Worm (Caenorhabditis elegans) whole organism, late embryonic: ENCODE measurements around the gene F49E8.7.

Source experiments
- C38D4.7 ChIP-seq: fragments of 200-800 bp; sonication (Bioruptor generic); optimal IDR thresholded peaks from 2 replicates; lab custom pipeline; 2018; ENCODE audit warnings: mild to moderate bottlenecking, missing genetic modification characterization, moderate library complexity, missing compliant biosample characterization
- K02D7.2 ChIP-seq: sonication (generic microtip); optimal IDR thresholded peaks from 2 replicates; lab custom pipeline; 2017; ENCODE audit warnings: mild to moderate bottlenecking, missing genetic modification characterization, missing compliant biosample characterization
- Y22D7AL.16 ChIP-seq: sonication (generic microtip); optimal IDR thresholded peaks from 2 replicates; lab custom pipeline; 2016; ENCODE audit warnings: missing genetic modification characterization, missing compliant biosample characterization
- ama-1 ChIP-seq: fragments of 150-350 bp; optimal IDR thresholded peaks from 2 replicates; lab custom pipeline; 2014
- ceh-14 ChIP-seq: sonication (generic microtip); optimal IDR thresholded peaks from 2 replicates; lab custom pipeline; 2016; ENCODE audit warnings: missing genotype, missing genetic modification characterization, missing compliant biosample characterization
- ceh-18 ChIP-seq: sonication (generic microtip); optimal IDR thresholded peaks from 2 replicates; lab custom pipeline; 2016; ENCODE audit warnings: missing genetic modification characterization, missing compliant biosample characterization
- ceh-2 ChIP-seq: sonication (generic microtip); optimal IDR thresholded peaks from 2 replicates; lab custom pipeline; 2016; ENCODE audit warnings: missing genotype, missing genetic modification characterization, missing compliant biosample characterization
- ceh-22 ChIP-seq: sonication (generic microtip); optimal IDR thresholded peaks from 2 replicates; lab custom pipeline; 2017; ENCODE audit warnings: missing biosample characterization, missing genetic modification characterization
- ceh-31 ChIP-seq: sonication (generic microtip); optimal IDR thresholded peaks from 2 replicates; lab custom pipeline; 2016; ENCODE audit warnings: missing genetic modification characterization, missing compliant biosample characterization
- ceh-45 ChIP-seq: fragments of 200-800 bp; sonication (Bioruptor generic); IDR thresholded peaks from 2 replicates; pipeline ENCODE4 v1.3.6; 2022; ENCODE audit warnings: missing genetic modification reagents, missing genetic modification characterization, missing compliant biosample characterization
- ceh-6 ChIP-seq: fragments of 200-800 bp; sonication (Bioruptor generic); optimal IDR thresholded peaks from 2 replicates; lab custom pipeline; 2018; ENCODE audit warnings: mild to moderate bottlenecking, missing genetic modification characterization, missing compliant biosample characterization
- che-1 ChIP-seq: sonication (generic microtip); optimal IDR thresholded peaks from 2 replicates; lab custom pipeline; 2016; ENCODE audit warnings: mild to moderate bottlenecking, missing genetic modification characterization, missing compliant biosample characterization
- dve-1 ChIP-seq: sonication (generic microtip); optimal IDR thresholded peaks from 2 replicates; lab custom pipeline; 2017; ENCODE audit warnings: antibody characterized with exemption, mild to moderate bottlenecking, missing genetic modification characterization, missing compliant biosample characterization
- elt-2 ChIP-seq: sonication (generic microtip); optimal IDR thresholded peaks from 2 replicates; lab custom pipeline; 2016; ENCODE audit warnings: missing genetic modification reagents, missing genetic modification characterization, missing compliant biosample characterization
- elt-4 ChIP-seq: sonication (generic microtip); optimal IDR thresholded peaks from 2 replicates; lab custom pipeline; 2016; ENCODE audit warnings: missing genetic modification characterization, missing compliant biosample characterization
- fkh-6 ChIP-seq: sonication (generic microtip); optimal IDR thresholded peaks from 2 replicates; lab custom pipeline; 2016; ENCODE audit warnings: missing genetic modification characterization, missing compliant biosample characterization
- hlh-15 ChIP-seq: sonication (generic microtip); optimal IDR thresholded peaks from 2 replicates; lab custom pipeline; 2016; ENCODE audit warnings: missing genetic modification characterization, missing compliant biosample characterization
- hlh-6 ChIP-seq: sonication (generic microtip); optimal IDR thresholded peaks from 2 replicates; lab custom pipeline; 2016; ENCODE audit warnings: missing genotype, missing genetic modification characterization, missing compliant biosample characterization
- hlh-8 ChIP-seq: sonication (generic microtip); optimal IDR thresholded peaks from 2 replicates; lab custom pipeline; 2016; ENCODE audit warnings: missing genotype, missing genetic modification characterization, missing compliant biosample characterization
- lin-11 ChIP-seq: fragments of 200-800 bp; sonication (Bioruptor generic); optimal IDR thresholded peaks from 2 replicates; lab custom pipeline; 2018; ENCODE audit warnings: mild to moderate bottlenecking, missing genetic modification characterization, missing compliant biosample characterization
- mec-3 ChIP-seq: sonication (generic microtip); optimal IDR thresholded peaks from 2 replicates; lab custom pipeline; 2016; ENCODE audit warnings: borderline replicate concordance, missing genetic modification characterization, missing compliant biosample characterization
- nfya-1 ChIP-seq: sonication (generic microtip); optimal IDR thresholded peaks from 2 replicates; lab custom pipeline; 2017; ENCODE audit warnings: missing genetic modification characterization, mild to moderate bottlenecking, missing compliant biosample characterization, antibody characterized with exemption, moderate library complexity
- npax-4 ChIP-seq: sonication (generic microtip); optimal IDR thresholded peaks from 2 replicates; lab custom pipeline; 2016; ENCODE audit warnings: missing genetic modification characterization, missing compliant biosample characterization
- pag-3 ChIP-seq: sonication (generic microtip); optimal IDR thresholded peaks from 2 replicates; lab custom pipeline; 2016; ENCODE audit warnings: missing compliant biosample characterization, missing genetic modification characterization, borderline replicate concordance
- pha-4 ChIP-seq: fragments of 150-350 bp; optimal IDR thresholded peaks from 2 replicates; lab custom pipeline; 2018; ENCODE audit warnings: missing biosample characterization, missing genetic modification reagents, missing genetic modification characterization
- ref-2 ChIP-seq: sonication (generic microtip); optimal IDR thresholded peaks from 2 replicates; lab custom pipeline; 2016; ENCODE audit warnings: missing genetic modification characterization, missing compliant biosample characterization
- rnt-1 ChIP-seq: sonication (generic microtip); optimal IDR thresholded peaks from 2 replicates; lab custom pipeline; 2016; ENCODE audit warnings: missing genetic modification characterization, missing compliant biosample characterization
- sox-2 ChIP-seq: fragments of 200-800 bp; sonication (Bioruptor generic); IDR thresholded peaks from 2 replicates; pipeline ENCODE4 v1.3.6; 2022; ENCODE audit warnings: missing genetic modification reagents, missing genetic modification characterization, missing compliant biosample characterization
- tbx-7 ChIP-seq: sonication (generic microtip); optimal IDR thresholded peaks from 2 replicates; lab custom pipeline; 2016; ENCODE audit warnings: missing genotype, missing genetic modification characterization, missing compliant biosample characterization
- ttx-3 ChIP-seq: sonication (generic microtip); optimal IDR thresholded peaks from 2 replicates; lab custom pipeline; 2016; ENCODE audit warnings: missing genetic modification reagents, missing genetic modification characterization, missing compliant biosample characterization
- unc-42 ChIP-seq: sonication (generic microtip); optimal IDR thresholded peaks from 2 replicates; lab custom pipeline; 2016; ENCODE audit warnings: missing genotype, missing genetic modification characterization, missing compliant biosample characterization
- unc-55 ChIP-seq: sonication (generic microtip); optimal IDR thresholded peaks from 2 replicates; lab custom pipeline; 2017; ENCODE audit warnings: missing biosample characterization, missing genetic modification reagents, missing genetic modification characterization
- zip-5 ChIP-seq: sonication (generic microtip); optimal IDR thresholded peaks from 2 replicates; lab custom pipeline; 2016; ENCODE audit warnings: missing genetic modification characterization, missing compliant biosample characterization
- ztf-16 ChIP-seq: sonication (generic microtip); optimal IDR thresholded peaks from 2 replicates; lab custom pipeline; 2017; ENCODE audit warnings: missing genetic modification characterization, missing compliant biosample characterization

F49E8.7 gene

ce11 chrIV:7516167-7516566 lies 40.0 kb downstream of the F49E8.7 start, which contains the start of the genes R05G6.9 and R05G6.3:
TSS of gene R05G6.9 (minus strand) at chrIV:7516267.
TSS of gene R05G6.3 (plus strand) at chrIV:7516552.
- no peak for TF ChIP-seq npax-4 (tag; lab: Kevin White, UChicago)
- TF ChIP-seq hlh-8 (tag; lab: Kevin White, UChicago) = no peak
- no peak for TF ChIP-seq hlh-15 (tag; lab: Kevin White, UChicago)
- no peak for TF ChIP-seq tbx-7 (tag; lab: Kevin White, UChicago)
- no peak for TF ChIP-seq sox-2 (GFP tag; lab: Robert Waterston, UW)
- no peak for TF ChIP-seq zip-5 (tag; lab: Kevin White, UChicago)

ce11 chrIV:7512617-7513233 lies 43.4 kb downstream of the F49E8.7 start, which contains the start of the genes plc-4 and R05G6.4:
TSS of gene plc-4 (minus strand) at chrIV:7512667.
TSS of gene R05G6.4 (plus strand) at chrIV:7513233.
- TF ChIP-seq ceh-14 (tag; lab: Kevin White, UChicago) = no peak
- no peak for TF ChIP-seq unc-55 (GFP tag; lab: Kevin White, UChicago)
- TF ChIP-seq ceh-31 = no peak
- TF ChIP-seq elt-2 (tag; lab: Kevin White, UChicago) = no peak
- TF ChIP-seq elt-4 = no peak
- TF ChIP-seq ceh-18 = no peak
- TF ChIP-seq fkh-6 (tag; lab: Kevin White, UChicago) = no peak
- TF ChIP-seq ceh-6 = no peak
- no peak for TF ChIP-seq pha-4 (tag; lab: Kevin White, UChicago)
- no peak for TF ChIP-seq C38D4.7 (GFP tag; lab: Kevin White, UChicago)
- TF ChIP-seq, all 69 proteins: peak for 0

ce11 chrIV:7510829-7511228 lies 45.3 kb downstream of the F49E8.7 start:
- TF ChIP-seq ttx-3 (tag; lab: Kevin White, UChicago) (no peak), nfya-1 (tag; lab: Kevin White, UChicago) (peak; percentile 72)
- TF ChIP-seq, all 69 proteins: peak for 1

ce11 chrIV:7508850-7509249 lies 47.3 kb downstream of the F49E8.7 start:
- TF ChIP-seq ref-2 (tag; lab: Kevin White, UChicago) (no peak), ceh-2 (tag; lab: Kevin White, UChicago) (no peak), ceh-22 (tag; lab: Kevin White, UChicago) (no peak), rnt-1 (tag; lab: Kevin White, UChicago) (no peak), elt-2 (tag; lab: Kevin White, UChicago) (no peak), hlh-6 (tag; lab: Kevin White, UChicago) (no peak), ama-1 (lab: Kevin White, UChicago) (no peak), K02D7.2 (tag; lab: Kevin White, UChicago) (no peak), sox-2 (GFP tag; lab: Robert Waterston, UW) (no peak), pag-3 (tag; lab: Kevin White, UChicago) (no peak), lin-11 (tag; lab: Kevin White, UChicago) (no peak), ceh-14 (tag; lab: Kevin White, UChicago) (no peak), hlh-15 (tag; lab: Kevin White, UChicago) (no peak), ceh-45 (no peak), ceh-31 (no peak), elt-4 (no peak), fkh-6 (tag; lab: Kevin White, UChicago) (no peak), Y22D7AL.16 (tag; lab: Kevin White, UChicago) (no peak)
- TF ChIP-seq, all 69 proteins: peak for 0

ce11 chrIV:7507841-7508509 lies 48.2 kb downstream of the F49E8.7 start, which contains the start of the genes vdac-1 and R05G6.5:
TSS of gene vdac-1 (minus strand) at chrIV:7507891.
TSS of gene R05G6.5 (plus strand) at chrIV:7508367.
- TF ChIP-seq mec-3 (tag; lab: Kevin White, UChicago) = no peak
- TF ChIP-seq ztf-16 = no peak
- peak; percentile 47 for TF ChIP-seq unc-42 (tag; lab: Kevin White, UChicago)
- TF ChIP-seq nfya-1 (tag; lab: Kevin White, UChicago) = peak; percentile 32
- no peak for TF ChIP-seq che-1 (tag; lab: Kevin White, UChicago)
- TF ChIP-seq dve-1 (tag; lab: Kevin White, UChicago) = peak; percentile 45
- TF ChIP-seq ceh-18 = peak; percentile 31
